Worm (Caenorhabditis elegans): ENCODE results near the gene W09D6.1.
"Not testable (repeated sequence)": the region's sequence is repeated elsewhere in the genome, so short reads cannot be mapped to it uniquely, and the experiment has no call there.

The W09D6.1 gene

DNA sequence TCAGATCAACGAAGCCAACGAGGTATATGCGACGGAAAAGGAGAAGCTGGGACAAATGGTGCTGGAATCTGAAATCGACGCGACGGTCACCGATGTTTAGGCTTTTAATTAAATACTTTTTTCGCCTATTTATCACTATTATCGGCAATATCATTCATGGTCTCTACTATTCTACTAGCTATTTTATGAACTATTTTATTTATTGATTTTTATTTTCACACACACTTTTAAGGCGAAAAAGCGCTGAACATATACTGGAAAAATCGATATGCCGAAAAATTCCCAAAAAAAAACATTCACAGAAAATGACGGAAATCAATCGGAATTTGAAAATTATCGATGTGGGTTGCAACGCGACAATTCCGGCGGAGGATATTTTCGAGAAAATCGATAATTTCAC is at the start of gene W09D6.1:
Gene W09D6.1, plus strand, starts transcription at position 301 of the 400 bp plus-strand sequence.
- no peak for TF ChIP-seq unc-62 (GFP tag; optimal IDR thresholded peaks at IDR 0.05)

DNA sequence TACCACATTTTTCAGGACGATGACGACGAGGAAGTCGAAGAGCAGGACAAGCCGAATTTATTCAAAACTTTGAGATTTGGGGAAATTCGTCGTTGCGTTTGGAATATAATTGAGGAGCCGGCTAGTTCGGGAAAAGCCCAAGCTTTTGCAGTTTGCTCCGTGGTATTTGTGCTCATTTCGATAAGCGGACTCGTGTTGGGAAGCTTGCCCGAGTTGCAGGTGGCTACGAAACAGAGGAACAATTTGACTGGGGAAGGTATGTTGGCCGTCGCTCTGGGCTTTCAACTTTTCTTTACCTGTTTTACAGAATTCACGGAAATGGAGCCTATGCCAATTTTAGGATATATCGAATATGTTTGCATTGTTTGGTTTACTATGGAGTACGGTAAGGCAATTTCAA is 46.4 kb upstream of the W09D6.1 start:
- no peak for TF ChIP-seq unc-62 (GFP tag; optimal IDR thresholded peaks at IDR 0.05)

DNA sequence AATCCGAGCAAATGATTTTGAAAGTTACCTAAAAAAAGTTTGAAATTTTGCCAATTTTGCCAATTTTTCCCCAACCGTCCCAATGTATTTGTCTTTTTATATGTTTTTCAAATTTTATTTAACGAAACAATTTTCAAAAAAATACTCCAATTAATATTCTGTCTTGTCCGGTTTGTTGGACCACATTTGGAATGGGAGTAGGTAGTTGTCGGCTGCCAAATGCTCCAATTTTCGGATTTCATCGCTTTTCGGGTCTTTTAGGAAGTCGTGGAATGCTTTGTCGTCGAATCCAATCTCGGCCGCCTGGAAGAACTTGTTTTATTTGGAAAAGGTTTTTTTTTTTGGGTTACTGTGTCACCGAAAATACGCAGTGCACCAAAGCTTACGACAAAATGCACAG is 43.5 kb upstream of the W09D6.1 start:
- TF ChIP-seq unc-62 (GFP tag; optimal IDR thresholded peaks at IDR 0.05), result no peak

DNA sequence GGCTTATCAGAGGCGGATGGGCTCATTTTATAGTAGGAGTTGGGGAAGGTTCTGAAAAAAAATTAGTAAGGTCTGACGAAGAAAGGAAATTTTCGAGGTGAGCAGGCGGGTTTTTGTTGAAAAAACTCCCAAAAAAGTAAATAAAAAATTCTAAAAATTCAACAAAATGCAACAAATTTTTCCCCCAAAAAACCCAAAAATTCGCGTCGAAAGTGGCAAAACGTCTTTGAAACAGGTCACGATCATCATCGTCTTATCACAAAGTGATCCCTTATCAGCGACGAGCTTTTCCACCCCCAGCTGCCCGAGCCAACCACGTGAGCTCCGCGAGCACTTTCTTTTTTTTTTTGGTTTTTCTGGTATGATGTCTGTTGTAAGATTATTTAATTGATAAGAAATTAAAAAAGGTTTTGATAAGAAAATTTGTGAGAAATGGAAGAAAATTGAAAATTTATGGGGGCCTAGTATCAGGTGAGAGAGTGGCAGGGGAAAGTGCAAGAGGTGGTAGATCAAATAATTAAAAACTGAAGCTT is 42.1 kb upstream of the W09D6.1 start, which contains the start of gene Y48A6B.7:
Gene Y48A6B.7, minus strand, starts transcription at position 51 of the 533 bp plus-strand sequence.
- TF ChIP-seq unc-62 (GFP tag; optimal IDR thresholded peaks at IDR 0.05), result no peak

DNA sequence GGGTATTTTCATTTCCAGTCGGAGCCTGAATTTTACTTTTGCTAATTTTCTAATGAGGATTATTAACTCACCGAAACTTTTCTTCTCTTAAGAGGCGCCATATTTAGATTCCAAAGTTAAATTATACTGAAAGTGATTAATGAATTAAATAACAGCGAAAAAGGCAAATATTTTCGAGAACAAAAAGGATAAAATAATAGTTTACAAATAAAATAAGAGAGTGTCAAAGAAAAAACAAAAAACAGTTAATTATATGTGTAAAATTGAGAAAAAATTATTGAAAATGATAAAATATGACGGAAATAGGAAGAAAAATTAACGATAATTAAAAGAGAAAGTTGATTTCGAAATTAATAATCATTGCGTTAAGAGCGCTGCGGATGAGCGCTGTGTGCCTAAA is 39.3 kb upstream of the W09D6.1 start, which contains the start of gene Y48A6B.8:
Gene Y48A6B.8, minus strand, starts transcription at position 101 of the 400 bp plus-strand sequence.
- TF ChIP-seq unc-62 (GFP tag; optimal IDR thresholded peaks at IDR 0.05), result not testable (repeated sequence)

DNA sequence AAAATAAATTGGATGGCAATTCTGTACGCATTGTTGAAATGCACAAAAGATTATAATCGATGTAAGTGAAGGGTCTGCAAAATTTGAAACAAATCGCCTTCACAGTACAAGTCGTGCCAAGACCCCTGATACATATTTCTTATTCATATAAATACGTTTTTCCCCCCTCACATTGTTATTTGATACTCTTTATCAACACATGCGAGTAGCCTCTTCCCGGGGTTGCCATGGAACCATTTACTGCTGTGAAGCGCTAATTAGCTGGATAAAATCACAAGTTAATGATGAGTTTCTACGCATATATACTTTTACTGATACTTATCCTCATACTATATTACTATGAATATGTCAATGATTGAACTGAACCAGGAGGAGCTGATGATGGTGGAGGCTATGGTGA is 37.3 kb upstream of the W09D6.1 start, which contains the start of gene Y48A6B.14:
Gene Y48A6B.14, plus strand, starts transcription at position 301 of the 400 bp plus-strand sequence.
- TF ChIP-seq unc-62 (GFP tag; optimal IDR thresholded peaks at IDR 0.05), result no peak

DNA sequence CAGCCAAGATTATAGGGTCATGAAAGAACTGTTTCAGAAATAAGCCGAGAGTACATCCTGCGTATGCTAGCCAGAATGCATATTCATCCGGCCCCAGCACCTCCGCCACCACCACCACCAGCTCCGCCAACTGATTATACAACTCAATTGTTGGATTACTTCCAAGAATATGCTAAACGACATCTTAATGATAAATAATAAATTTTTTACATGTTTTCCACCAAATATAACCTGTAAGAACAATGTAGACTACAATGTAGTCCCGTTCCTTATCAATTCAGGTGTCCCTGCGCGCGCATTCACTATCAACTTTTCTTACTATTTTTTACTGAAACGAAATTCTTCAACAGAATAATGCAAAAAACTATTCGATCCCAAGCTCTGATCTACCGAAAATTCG is 35.8 kb upstream of the W09D6.1 start, which contains the start of gene Y48A6B.9:
Gene Y48A6B.9, plus strand, starts transcription at position 301 of the 400 bp plus-strand sequence.
- no peak for TF ChIP-seq unc-62 (GFP tag; optimal IDR thresholded peaks at IDR 0.05)

DNA sequence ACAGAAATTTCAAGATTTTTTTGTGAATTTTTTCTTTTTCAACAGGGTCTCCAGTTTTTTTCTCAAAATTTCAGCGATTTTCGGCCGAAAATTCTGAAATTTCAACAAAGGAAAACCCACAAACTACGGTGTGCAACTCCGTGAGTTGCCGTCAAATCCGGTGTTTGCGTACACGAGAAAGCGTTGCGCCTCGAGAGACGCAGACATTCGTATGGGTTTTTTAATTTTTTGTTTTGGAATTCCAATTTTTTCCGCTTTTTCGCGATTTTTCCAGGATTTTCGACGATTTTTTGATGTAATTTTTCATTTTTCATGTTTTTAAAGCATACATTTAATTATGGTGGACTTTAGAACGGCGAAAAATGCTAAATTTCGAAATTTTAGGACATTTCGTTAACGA is 32.5 kb upstream of the W09D6.1 start:
- TF ChIP-seq unc-62 (GFP tag; optimal IDR thresholded peaks at IDR 0.05), result no peak

DNA sequence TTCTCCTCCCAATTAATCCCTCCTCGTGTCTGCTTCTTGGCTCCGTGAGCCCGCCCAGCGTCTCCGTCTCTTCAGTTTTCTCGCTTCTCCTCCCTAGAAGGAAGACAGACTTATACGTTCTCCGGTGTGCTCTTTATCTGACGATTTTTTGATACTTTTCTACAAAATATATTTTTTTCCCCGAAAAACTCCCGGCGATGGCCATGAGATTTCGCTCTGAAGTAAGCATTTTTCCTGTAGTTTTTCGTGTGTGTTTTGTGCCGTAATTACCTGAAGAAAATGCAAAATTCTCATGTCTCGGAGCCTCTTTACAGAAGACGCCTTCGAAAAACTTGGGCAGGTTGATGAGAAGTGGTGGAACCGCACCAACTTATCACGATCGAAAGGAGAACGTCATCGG is 32.0 kb upstream of the W09D6.1 start, which contains the start of gene spat-2:
Gene spat-2, plus strand, starts transcription at position 301 of the 400 bp plus-strand sequence.
- no peak for TF ChIP-seq unc-62 (GFP tag; optimal IDR thresholded peaks at IDR 0.05)

DNA sequence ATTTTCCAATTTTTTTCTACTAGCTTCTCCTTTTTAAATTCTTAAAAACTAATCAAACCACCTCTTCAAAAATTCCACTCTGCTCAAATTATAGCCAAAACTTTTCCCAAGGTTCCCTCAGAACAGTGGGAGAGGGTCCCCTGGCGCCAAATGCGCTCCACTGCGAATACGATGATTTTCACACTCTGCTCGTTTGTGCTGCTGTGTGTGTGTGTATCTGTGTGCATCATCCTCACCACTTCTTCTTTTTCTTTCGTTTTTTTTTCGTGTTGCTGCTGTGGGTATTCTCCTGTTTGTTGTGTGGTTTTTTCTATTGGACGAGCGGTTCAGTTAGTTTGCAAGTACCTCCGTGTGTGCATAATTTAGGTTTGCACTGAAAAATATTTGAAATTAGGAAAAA is 29.4 kb upstream of the W09D6.1 start:
- TF ChIP-seq unc-62 (GFP tag; optimal IDR thresholded peaks at IDR 0.05), result no peak

DNA sequence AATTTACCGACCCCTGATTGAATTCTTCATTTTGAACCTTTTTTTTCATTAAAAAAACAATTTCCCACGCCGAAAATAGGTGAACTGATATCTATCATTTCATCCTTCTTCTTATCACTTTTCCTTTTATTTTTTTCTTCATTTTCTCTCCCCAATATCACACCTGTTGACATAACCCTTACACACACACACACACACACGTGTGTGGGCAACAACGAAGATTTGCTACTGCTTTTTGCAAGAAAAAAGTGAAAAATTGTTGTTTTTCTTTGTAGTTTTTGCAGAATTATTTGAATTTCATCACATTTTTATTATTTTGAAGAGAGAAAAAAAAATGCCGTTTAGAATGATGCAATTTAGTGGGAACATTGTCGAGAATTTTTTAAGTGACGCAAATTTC is 28.0 kb upstream of the W09D6.1 start:
- no peak for TF ChIP-seq unc-62 (GFP tag; optimal IDR thresholded peaks at IDR 0.05)

DNA sequence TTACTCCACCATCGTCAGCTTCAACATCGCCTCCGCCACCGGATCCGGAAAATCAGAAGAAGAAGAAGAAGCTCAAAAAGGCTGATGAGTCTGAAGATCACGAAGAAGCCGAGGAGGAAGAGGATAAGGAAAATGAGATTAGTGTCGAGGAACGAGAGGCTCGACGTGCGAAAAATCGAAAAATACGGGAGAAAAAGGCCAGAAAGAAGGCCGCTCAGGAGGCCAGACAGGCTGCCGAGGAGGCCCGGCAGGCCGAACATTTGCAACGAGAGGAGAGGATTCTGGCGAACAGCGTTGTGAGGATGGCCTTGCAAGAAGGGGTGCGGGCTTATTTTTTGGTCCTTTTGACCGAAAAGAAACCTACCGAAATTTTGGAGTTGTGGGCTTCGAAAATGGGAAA is 23.5 kb upstream of the W09D6.1 start:
- no peak for TF ChIP-seq unc-62 (GFP tag; optimal IDR thresholded peaks at IDR 0.05)

DNA sequence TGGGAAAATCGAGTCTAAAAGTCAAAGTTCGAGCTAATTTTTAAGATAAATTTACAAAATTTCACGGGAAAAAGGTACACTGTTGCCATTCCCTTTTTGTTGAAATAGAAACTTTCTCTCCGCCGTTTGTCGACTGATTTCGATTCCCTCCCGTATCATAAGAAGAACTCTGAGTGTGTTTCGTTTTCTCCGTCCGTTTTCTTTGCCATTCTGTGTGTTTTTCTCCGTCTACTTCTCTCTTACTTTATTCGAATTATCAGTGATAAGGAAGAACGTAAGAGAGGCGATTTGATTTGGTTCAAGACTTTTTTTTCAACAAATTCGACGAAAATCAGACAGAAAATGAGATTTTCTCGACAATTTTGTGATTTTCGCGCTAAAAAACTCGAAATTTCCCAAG is 22.1 kb upstream of the W09D6.1 start:
- TF ChIP-seq unc-62 (GFP tag; optimal IDR thresholded peaks at IDR 0.05), result no peak

DNA sequence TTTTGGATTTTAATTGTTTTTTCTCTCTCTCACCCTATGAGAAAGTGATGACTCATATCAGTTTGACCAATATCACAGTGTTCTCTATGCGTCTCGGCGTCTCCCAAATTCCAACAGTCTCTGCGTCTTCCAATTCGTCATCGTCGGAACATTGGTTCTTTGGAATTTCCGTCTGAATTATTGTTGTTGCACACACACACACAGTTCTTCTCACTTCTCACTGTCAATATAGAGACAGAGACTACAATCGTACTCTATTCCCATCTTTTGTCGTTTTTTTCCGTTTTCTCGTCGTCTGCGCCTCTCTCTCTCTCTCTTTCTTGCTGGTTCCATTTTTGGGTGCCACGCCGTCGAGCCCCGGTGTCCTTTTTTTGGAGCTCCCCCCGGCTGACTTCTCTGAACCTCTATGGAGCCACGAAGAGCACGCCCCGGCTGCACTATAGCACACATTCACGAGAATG is 18.0 kb upstream of the W09D6.1 start:
- TF ChIP-seq unc-62 (GFP tag; optimal IDR thresholded peaks at IDR 0.05), result no peak

DNA sequence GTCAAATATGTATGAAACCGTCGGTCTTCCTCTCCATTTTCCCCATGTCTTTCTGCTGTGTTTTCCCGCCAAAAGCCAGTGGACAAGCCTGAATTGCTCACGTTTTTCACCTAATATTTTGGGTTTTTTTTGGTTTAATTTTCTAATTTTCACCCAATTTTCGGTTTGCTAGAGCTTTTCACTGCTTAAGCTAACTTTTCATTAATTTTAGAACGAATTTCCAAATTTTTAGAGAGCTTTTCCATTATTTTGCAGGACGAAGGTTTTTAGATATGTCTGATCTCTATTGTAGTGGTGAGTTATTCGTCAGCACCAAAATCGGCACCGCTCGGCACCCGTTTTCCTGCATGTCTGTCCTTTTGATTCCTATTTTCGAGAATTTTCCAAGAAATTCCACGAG is 15.1 kb upstream of the W09D6.1 start:
- TF ChIP-seq unc-62 (GFP tag; optimal IDR thresholded peaks at IDR 0.05), result no peak

DNA sequence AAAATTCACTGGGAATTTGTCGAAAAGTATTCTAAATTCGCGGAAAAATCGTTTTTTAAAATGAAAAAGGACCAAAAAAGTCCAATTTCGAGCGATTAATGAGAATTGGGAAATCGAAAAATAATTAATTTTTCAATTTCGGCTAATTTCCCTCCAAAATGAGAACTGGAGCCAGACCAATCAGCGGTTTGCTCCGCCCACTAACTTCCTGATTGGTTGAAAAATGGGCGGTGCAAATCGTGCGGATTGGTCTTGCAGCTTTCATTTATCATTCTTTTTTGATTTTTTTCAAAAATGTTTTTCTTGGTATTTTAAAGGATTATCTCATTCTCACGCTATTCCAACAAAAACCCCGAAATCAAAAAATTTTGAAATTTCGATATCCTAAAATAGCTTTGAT is 14.6 kb upstream of the W09D6.1 start:
- no peak for TF ChIP-seq unc-62 (GFP tag; optimal IDR thresholded peaks at IDR 0.05)

DNA sequence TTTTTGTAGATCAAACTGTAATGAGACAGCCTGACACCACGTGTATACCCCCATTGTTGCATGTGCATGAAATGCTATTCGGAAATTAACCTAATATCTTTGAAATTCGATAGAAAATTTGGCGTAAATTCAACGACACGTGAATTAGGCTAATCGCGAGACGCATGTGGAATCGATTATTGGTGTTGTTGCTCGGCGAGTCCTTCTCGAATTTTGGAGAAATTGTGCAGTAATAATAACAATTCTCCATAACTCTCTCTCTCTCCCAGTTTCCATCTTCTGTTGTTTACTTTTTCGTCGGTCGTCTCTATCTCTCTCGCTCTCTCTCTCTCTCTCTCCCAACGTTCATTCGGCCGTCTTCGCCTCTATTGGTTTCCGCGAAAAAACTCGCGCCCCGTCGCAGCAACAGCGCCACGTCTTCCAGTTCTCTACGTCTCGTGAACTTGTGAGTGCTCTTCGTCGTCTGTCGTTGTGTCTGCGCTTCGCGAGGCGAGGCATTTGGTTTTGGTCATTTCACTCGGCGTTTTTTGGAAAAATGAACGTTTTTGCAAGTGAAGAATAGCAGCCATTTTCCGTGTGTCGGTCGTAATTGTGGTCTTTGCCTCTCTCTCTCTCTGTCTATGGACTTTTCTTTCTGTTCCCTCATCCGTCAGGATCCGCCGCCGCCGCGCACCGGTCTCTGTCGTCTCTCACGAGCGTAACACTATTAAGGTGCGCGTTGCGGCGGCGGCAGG is 14.0 kb upstream of the W09D6.1 start:
- no peak for TF ChIP-seq unc-62 (GFP tag; optimal IDR thresholded peaks at IDR 0.05)
